Fruit fly (Drosophila melanogaster): ENCODE data around the gene GABA-B-R1.

GABA-B-R1 gene

DNA sequence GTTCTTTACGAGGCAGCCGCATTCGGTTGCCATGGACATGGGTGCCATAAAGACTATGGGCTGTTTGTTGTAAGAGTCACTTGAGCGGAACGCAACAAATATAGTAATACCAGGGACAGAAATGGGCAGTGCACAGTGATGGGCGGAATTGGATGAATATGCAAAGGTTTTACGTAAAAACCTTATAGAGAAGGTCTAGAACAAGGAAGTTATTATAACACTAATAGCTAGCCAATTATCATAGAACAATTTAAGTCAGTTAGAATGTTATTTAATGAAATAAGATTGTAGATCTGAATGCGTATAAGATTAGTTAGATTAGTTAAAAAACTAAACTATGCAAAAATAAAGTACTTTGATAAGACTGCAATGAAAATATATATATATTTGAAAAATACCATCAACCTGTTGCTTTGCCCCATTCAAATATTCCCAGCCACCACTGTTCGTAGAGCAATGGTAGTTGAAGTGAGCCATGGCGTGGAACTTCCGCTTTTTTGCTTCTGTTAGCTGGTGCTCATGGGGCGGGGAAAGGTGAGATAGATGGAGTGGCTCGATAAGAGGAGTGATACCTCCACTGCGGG is 36.8 kb downstream of the GABA-B-R1 start (continued):
- TF ChIP-seq jing (GFP tag; optimal IDR thresholded peaks at IDR 0.05) (no peak), CG2120 (GFP tag; optimal IDR thresholded peaks at IDR 0.05) (peak; percentile 9), sr (GFP tag; IDR thresholded peaks at IDR 0.05) (no peak), inv (GFP tag; IDR thresholded peaks at IDR 0.05; ENCODE audit: partially characterized antibody) (no peak), CG2199 (GFP tag; IDR thresholded peaks at IDR 0.05) (no peak), zf30C (GFP tag; optimal IDR thresholded peaks at IDR 0.05) (no peak), CG33213 (GFP tag; optimal IDR thresholded peaks at IDR 0.05) (no peak), CG15073 (GFP tag; optimal IDR thresholded peaks at IDR 0.05) (peak; percentile 91), Sox100B (GFP tag; optimal IDR thresholded peaks at IDR 0.05) (peak; percentile 32), sens (GFP tag) (peak; percentile 76), grau (tag; optimal IDR thresholded peaks at IDR 0.05) (no peak), CG8924 (tag; optimal IDR thresholded peaks at IDR 0.05) (no peak), CG6272 (GFP tag; IDR thresholded peaks at IDR 0.05) (no peak), twi (tag; optimal IDR thresholded peaks at IDR 0.05) (no peak), CG6689 (GFP tag; IDR thresholded peaks at IDR 0.05) (peak; percentile 36; the same call in 1 of the 2 replicates)

DNA sequence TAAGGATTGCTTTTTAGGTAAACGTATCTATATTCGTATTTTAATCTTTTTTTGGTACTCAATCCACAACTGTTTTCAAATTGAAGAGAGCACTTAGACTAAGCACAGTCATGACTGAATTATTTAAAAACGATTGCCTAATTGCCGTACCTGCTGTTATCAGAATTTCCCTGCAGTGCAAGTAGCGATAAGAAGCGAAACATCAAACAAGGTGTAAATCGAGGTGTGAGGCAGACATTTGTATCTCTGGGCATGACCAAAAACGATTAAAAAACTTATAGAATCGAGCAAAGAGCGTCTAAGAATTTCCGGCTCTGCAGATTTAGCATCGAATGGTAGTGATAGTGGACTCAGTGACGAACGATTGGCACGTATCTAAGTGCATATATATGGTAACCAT is 39.0 kb downstream of the GABA-B-R1 start:
- no peak for TF ChIP-seq CG8290 (GFP tag; optimal IDR thresholded peaks at IDR 0.05)
- no peak for TF ChIP-seq CG8290 (tag; optimal IDR thresholded peaks at IDR 0.05)
- no peak for TF ChIP-seq CG10431 (GFP tag; optimal IDR thresholded peaks at IDR 0.05)
- TF ChIP-seq CG2199 (GFP tag; IDR thresholded peaks at IDR 0.05) = peak; percentile 55; the same call in 1 of the 3 replicates
- TF ChIP-seq CG15011 (GFP tag; optimal IDR thresholded peaks at IDR 0.05) = no peak
- TF ChIP-seq sd (tag; optimal IDR thresholded peaks at IDR 0.05) = peak; percentile 28
- no peak for TF ChIP-seq NfI (GFP tag; optimal IDR thresholded peaks at IDR 0.05)
- TF ChIP-seq CG1792 (GFP tag; optimal IDR thresholded peaks at IDR 0.05) = no peak
- no peak for TF ChIP-seq CG18619 (GFP tag; optimal IDR thresholded peaks at IDR 0.05)
- TF ChIP-seq CG13287 (GFP tag; IDR thresholded peaks at IDR 0.05; ENCODE audit: partially characterized antibody) = no peak
- TF ChIP-seq Abd-B (GFP tag; optimal IDR thresholded peaks at IDR 0.05) = no peak
- TF ChIP-seq lola (GFP tag; optimal IDR thresholded peaks at IDR 0.05) = no peak
- peak; percentile 55 for TF ChIP-seq sens (GFP tag)
- TF ChIP-seq sima (GFP tag; optimal IDR thresholded peaks at IDR 0.05) = no peak
- no peak for TF ChIP-seq Stat92E (GFP tag; optimal IDR thresholded peaks at IDR 0.05)

DNA sequence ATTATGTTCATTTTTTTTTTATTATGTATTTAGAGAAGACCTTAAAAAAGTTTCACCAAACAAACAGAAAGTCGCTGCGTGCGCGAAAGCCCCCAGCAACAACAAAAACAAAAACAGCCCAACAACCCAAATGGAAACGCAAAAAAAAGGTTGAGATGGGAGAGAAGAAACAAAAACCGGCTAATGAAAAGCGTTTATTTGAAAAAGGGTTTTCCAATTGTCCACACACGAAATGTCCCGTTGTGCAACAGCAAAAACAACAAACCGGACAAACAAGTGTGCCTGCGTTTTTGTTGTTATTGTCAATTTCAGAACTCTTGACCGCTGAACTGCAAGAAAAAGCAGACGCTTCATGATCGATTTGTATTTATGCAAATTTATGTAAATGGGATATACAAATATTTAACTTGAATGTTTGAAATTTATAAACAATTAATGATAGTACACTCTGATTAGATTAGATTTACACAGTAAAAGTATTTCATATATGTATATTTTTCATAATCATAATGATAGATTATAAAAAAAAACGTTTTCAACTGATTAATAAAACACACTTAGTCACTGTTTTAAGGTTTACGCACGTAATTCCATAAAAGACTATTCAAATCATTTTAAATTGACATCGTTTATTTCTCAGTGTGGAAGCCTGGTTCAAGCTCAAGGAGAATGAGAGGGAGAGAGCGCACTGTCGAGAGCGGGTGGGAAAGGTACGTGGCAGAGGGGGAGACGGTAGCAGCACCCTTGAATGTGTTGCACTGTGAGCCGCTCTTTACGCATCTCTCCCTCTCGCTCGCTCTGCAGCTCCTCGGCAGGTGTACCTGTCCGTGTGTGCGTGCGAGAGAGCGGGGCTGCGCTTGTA is 40.5 kb downstream of the GABA-B-R1 start:
- TF ChIP-seq slou (GFP tag; optimal IDR thresholded peaks at IDR 0.05) (peak; percentile 14), tgo (GFP tag; IDR thresholded peaks at IDR 0.05) (peak; percentile 78), az2 (GFP tag; optimal IDR thresholded peaks at IDR 0.05) (peak; percentile 75), so (GFP tag; IDR thresholded peaks at IDR 0.05) (0 out of 3 replicates have a peak, but pooled peaks have one; percentile 47), CG4404 (GFP tag; IDR thresholded peaks at IDR 0.05) (peak; percentile 58), CG17829 (tag; optimal IDR thresholded peaks at IDR 0.05) (peak; percentile 85), CG34376 (GFP tag; optimal IDR thresholded peaks at IDR 0.05) (no peak), CG2202 (tag; optimal IDR thresholded peaks at IDR 0.05) (peak; percentile 43), tin (GFP tag; optimal IDR thresholded peaks at IDR 0.05) (peak; percentile 64), Dek (tag; optimal IDR thresholded peaks at IDR 0.05) (peak; percentile 41), CG32532 (GFP tag; IDR thresholded peaks at IDR 0.05) (peak; percentile 57; the same call in 1 of the 2 replicates), CG10267 (tag; optimal IDR thresholded peaks at IDR 0.05) (peak; percentile 85), CG16779 (GFP tag; IDR thresholded peaks at IDR 0.05) (no peak), Pdp1 (GFP tag; optimal IDR thresholded peaks at IDR 0.05) (peak; percentile 26 to 48), CG12219 (GFP tag; optimal IDR thresholded peaks at IDR 0.05) (peak; percentile 53), CG12744 (GFP tag; optimal IDR thresholded peaks at IDR 0.05) (no peak), Hmx (GFP tag; optimal IDR thresholded peaks at IDR 0.05) (no peak), ci (GFP tag; IDR thresholded peaks at IDR 0.05) (peak; percentile 83), CG12391 (tag; optimal IDR thresholded peaks at IDR 0.05) (peak; percentile 86)
